Worm (Caenorhabditis elegans): ENCODE results near the gene tsp-2.

ce11 chrIII:8242809-8243208 lies 5.1 kb upstream of the tsp-2 start, which contains the start of gene C02F5.12:
- no peak for TF ChIP-seq ztf-28 (GFP tag; IDR thresholded peaks at IDR 0.05)
- no peak for TF ChIP-seq ZK185.1 (tag; optimal IDR thresholded peaks at IDR 0.05; ENCODE audit: poor library complexity, severe bottlenecking)
- TF ChIP-seq unc-62 (GFP tag; optimal IDR thresholded peaks at IDR 0.05), result no peak
- no peak for TF ChIP-seq lsy-27 (tag; optimal IDR thresholded peaks at IDR 0.05; ENCODE audit: borderline replicate concordance, insufficient read depth)
- no peak for TF ChIP-seq fkh-3 (tag; optimal IDR thresholded peaks at IDR 0.05)
- no peak for TF ChIP-seq egl-18 (GFP tag; IDR thresholded peaks at IDR 0.05)
- no peak for TF ChIP-seq snpc-4 (GFP tag; optimal IDR thresholded peaks at IDR 0.05)
- no peak for TF ChIP-seq snpc-4 (tag; optimal IDR thresholded peaks at IDR 0.05)

Data from whole organism, young adult.